Worm (Caenorhabditis elegans): ENCODE results near the gene ins-11.

ins-11 gene

DNA sequence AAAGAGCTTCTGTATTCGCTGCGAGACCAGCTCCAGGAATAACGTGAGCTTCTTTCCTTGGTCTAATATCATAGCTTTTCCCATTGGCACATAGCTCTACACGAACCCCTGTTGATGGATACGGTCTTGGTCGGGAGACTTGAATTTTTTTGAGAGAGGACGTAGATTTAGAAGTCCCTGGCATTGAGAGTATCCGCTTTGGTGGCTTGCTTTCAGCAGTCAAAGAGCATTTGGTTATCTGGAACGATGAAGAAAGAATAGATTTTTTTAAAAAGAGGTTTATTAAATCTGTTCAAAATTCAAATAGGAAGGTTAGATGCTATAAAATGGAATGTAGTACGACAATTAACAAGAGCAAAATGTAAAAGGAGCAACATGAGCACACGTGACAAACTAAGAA, 33.2 kb downstream of the ins-11 start, which contains the start of gene C17G10.13:
Gene C17G10.13, minus strand, starts transcription at position 101 of the 400 bp plus-strand sequence.
- TF ChIP-seq W03F9.2 (tag; optimal IDR thresholded peaks at IDR 0.05) = no peak
- TF ChIP-seq him-1 (tag; optimal IDR thresholded peaks at IDR 0.05) = no peak
- TF ChIP-seq dao-5 (tag; optimal IDR thresholded peaks at IDR 0.05) = no peak

DNA sequence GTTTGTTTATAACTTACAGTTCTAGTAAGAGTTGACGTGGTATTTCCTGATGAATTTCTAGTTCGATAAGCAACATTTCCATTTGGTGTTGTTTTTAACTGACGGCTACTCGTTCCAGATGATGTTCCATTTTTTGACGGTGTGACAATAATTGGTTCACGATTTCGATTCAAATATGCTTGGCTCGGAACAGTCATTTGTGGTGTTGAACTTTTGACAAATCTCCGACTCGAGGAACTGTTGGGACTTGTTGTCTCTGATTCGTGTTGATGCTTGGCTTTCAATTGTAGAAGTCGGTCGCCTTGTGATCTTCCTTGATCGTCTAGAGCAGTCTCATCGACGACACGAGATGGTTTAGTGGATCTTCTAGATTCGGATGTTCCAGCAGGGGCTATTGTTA, 35.0 kb downstream of the ins-11 start:
- TF ChIP-seq him-1 (tag; optimal IDR thresholded peaks at IDR 0.05) (no peak), dao-5 (tag; optimal IDR thresholded peaks at IDR 0.05) (no peak), W03F9.2 (tag; optimal IDR thresholded peaks at IDR 0.05) (no peak)

DNA sequence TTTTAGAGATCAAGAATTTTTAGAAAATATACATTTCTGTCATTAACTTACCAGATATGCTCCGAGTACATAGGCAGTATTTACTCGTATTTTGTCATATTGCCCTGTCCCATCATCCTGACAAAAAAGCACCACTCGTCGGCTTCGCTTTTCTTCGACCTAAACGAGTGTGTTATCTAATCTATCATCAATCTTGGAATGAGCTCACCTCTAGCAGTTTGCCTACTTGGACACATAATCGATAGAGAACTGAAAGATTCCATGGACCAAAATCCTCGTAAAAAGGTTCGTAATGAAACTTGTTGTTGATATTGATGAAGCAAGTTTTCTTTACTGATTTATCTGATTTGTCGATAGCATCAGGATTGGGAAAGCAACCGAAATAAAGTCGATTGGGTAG, 36.3 kb downstream of the ins-11 start:
- no peak for TF ChIP-seq W03F9.2 (tag; optimal IDR thresholded peaks at IDR 0.05)
- TF ChIP-seq dao-5 (tag; optimal IDR thresholded peaks at IDR 0.05) = no peak
- no peak for TF ChIP-seq him-1 (tag; optimal IDR thresholded peaks at IDR 0.05)

ce11 chrII:5593377-5593932, 36.9 kb downstream of the ins-11 start, which contains the start of gene cdc-14:
Gene cdc-14 (minus strand): TSS chrII:5593427.
- TF ChIP-seq him-1 (tag; optimal IDR thresholded peaks at IDR 0.05) (no peak), dao-5 (tag; optimal IDR thresholded peaks at IDR 0.05) (no peak), W03F9.2 (tag; optimal IDR thresholded peaks at IDR 0.05) (peak; percentile 57)

- TF ChIP-seq him-1 (tag; optimal IDR thresholded peaks at IDR 0.05) (no peak), W03F9.2 (tag; optimal IDR thresholded peaks at IDR 0.05) (peak; percentile 57)
Observed at ce11 chrII:5594210-5594764, 37.8 kb downstream of the ins-11 start, which contains the start of gene ttc-4. Gene ttc-4 (plus strand): TSS chrII:5594714.

DNA sequence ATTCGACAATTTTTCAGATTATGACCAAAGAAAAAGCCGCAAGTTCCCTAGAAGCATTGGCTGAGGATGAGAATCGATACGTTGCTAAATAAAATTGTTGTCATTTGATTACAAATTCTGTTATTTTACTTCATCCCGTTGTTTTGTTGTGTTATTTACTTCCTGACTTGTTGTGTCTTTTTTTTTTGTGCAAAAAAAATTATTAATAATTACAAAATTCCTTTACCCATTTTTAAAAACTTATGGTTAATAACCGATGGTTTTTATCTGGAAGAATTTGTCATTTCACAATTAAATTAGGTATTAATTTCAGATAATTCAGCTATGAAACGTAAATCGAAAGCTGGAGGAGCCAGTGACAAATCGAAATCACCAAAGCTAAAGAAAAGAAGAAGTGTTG, 39.7 kb downstream of the ins-11 start, which contains the start of gene C17G10.1:
Gene C17G10.1, plus strand, starts transcription at position 301 of the 400 bp plus-strand sequence.
- TF ChIP-seq dao-5 (tag; optimal IDR thresholded peaks at IDR 0.05) (no peak), W03F9.2 (tag; optimal IDR thresholded peaks at IDR 0.05) (no peak), him-1 (tag; optimal IDR thresholded peaks at IDR 0.05) (no peak)

- TF ChIP-seq W03F9.2 (tag; optimal IDR thresholded peaks at IDR 0.05) = peak; percentile 32
- TF ChIP-seq dao-5 (tag; optimal IDR thresholded peaks at IDR 0.05) = no peak
Observed at ce11 chrII:5599326-5600044, 43.0 kb downstream of the ins-11 start, which contains the start of gene C17G10.10. Gene C17G10.10 (minus strand): TSS chrII:5599376.

ce11 chrII:5603194-5603593, 46.7 kb downstream of the ins-11 start, which contains the start of gene C17G10.6:
Gene C17G10.6 (minus strand): TSS chrII:5603294.
- TF ChIP-seq W03F9.2 (tag; optimal IDR thresholded peaks at IDR 0.05) (no peak), dao-5 (tag; optimal IDR thresholded peaks at IDR 0.05) (no peak), him-1 (tag; optimal IDR thresholded peaks at IDR 0.05) (no peak)

- no peak for TF ChIP-seq him-1 (tag; optimal IDR thresholded peaks at IDR 0.05)
- no peak for TF ChIP-seq dao-5 (tag; optimal IDR thresholded peaks at IDR 0.05)
- no peak for TF ChIP-seq W03F9.2 (tag; optimal IDR thresholded peaks at IDR 0.05)
Observed at ce11 chrII:5604441-5604840, 47.9 kb downstream of the ins-11 start.

DNA sequence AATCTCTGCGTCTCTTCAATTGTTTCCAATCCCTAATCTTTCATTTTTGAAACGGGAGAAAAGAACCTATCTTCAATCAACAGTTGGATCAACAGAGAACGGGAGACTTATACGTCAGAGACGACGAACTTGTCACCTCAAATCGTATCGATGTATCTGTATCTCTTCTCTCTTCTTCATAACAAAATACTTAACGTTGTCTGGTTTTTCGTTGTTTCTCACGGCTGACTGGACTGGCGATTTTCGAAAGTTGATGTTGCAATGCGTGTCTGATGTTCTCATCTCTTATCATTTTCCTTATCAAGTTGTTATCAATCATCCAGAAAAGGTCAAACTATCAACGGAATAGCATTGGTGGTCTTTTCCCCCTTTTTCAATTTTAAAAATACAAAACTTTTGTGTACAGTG, 49.0 kb downstream of the ins-11 start:
- TF ChIP-seq him-1 (tag; optimal IDR thresholded peaks at IDR 0.05) (no peak), dao-5 (tag; optimal IDR thresholded peaks at IDR 0.05) (no peak), W03F9.2 (tag; optimal IDR thresholded peaks at IDR 0.05) (no peak)

Measured in whole organism, L4/young adult.